Fruit fly (Drosophila melanogaster) Kc167 (cell line): Measurements from ENCODE around the gene CG11382.

ENCODE experiments used
- Myc ChIP-seq: fragments of >200 bp; optimal IDR thresholded peaks from 2 replicates; lab custom pipeline; 2017; ENCODE audit warnings: missing external identifiers
- Sin3A ChIP-seq: fragments of >200 bp; optimal IDR thresholded peaks from 2 replicates; lab custom pipeline; 2018; ENCODE audit warnings: missing external identifiers
- h ChIP-seq: fragments of >200 bp; optimal IDR thresholded peaks from 3 replicates; lab custom pipeline; 2018; ENCODE audit warnings: missing external identifiers
- insv ChIP-seq: fragments of >200 bp; optimal IDR thresholded peaks from 3 replicates; lab custom pipeline; 2018; ENCODE audit warnings: missing external identifiers
- psq ChIP-seq: fragments of >200 bp; optimal IDR thresholded peaks from 2 replicates; lab custom pipeline; 2017; ENCODE audit warnings: missing external identifiers
- ttk ChIP-seq: sonication (Bioruptor generic); optimal IDR thresholded peaks from 2 replicates; lab custom pipeline; 2017; ENCODE audit warnings: missing external identifiers

dm6 chrX:1184478-1184877 lies 25.3 kb upstream of the CG11382 start, which contains the start of gene CG14626:
- TF ChIP-seq h, result no peak
- TF ChIP-seq ttk (lab: Kevin White, UChicago), result no peak
- no peak for TF ChIP-seq psq (lab: Kevin White, UChicago)
- no peak for TF ChIP-seq Myc (lab: Kevin White, UChicago)
- no peak for TF ChIP-seq Sin3A (lab: Kevin White, UChicago)
- TF ChIP-seq insv (lab: Kevin White, UChicago), result no peak
